Worm (Caenorhabditis elegans) whole organism, mixed stage, embryonic: ENCODE results near the gene F45B8.5.

Source experiments
- M03D4.4 ChIP-seq: sonication (generic microtip); optimal IDR thresholded peaks from 2 replicates; lab custom pipeline; 2017; ENCODE audit warnings: mild to moderate bottlenecking, missing genetic modification characterization, missing compliant biosample characterization
- bed-3 ChIP-seq: fragments of 200-800 bp; sonication (Bioruptor generic); optimal IDR thresholded peaks from 3 replicates; lab custom pipeline; 2018; ENCODE audit warnings: mild to moderate bottlenecking, missing genetic modification characterization, moderate library complexity, missing compliant biosample characterization
- blmp-1 ChIP-seq: fragments of 150-350 bp; optimal IDR thresholded peaks from 2 replicates; lab custom pipeline; 2014; ENCODE audit warnings: missing biosample characterization, missing genetic modification characterization
- ceh-39 ChIP-seq: fragments of 150-350 bp; optimal IDR thresholded peaks from 2 replicates; lab custom pipeline; 2014; ENCODE audit warnings: missing biosample characterization, missing genetic modification characterization
- ceh-43 ChIP-seq: fragments of 200-800 bp; sonication (Bioruptor generic); optimal IDR thresholded peaks from 2 replicates; lab custom pipeline; 2018; ENCODE audit warnings: mild to moderate bottlenecking, missing genetic modification characterization, moderate library complexity, missing compliant biosample characterization
- ceh-83 ChIP-seq: fragments of 200-800 bp; sonication (Bioruptor generic); optimal IDR thresholded peaks from 2 replicates; lab custom pipeline; 2018; ENCODE audit warnings: mild to moderate bottlenecking, missing genetic modification characterization, missing compliant biosample characterization
- ces-1 ChIP-seq: fragments of 150-350 bp; optimal IDR thresholded peaks from 2 replicates; lab custom pipeline; 2014; ENCODE audit warnings: missing biosample characterization, missing genetic modification reagents, missing genetic modification characterization
- drap-1 ChIP-seq: fragments of 200-800 bp; sonication (Bioruptor generic); optimal IDR thresholded peaks from 3 replicates; lab custom pipeline; 2018; ENCODE audit warnings: mild to moderate bottlenecking, missing genetic modification characterization, missing compliant biosample characterization
- elt-1 ChIP-seq: sonication (generic microtip); optimal IDR thresholded peaks from 2 replicates; lab custom pipeline; 2017; ENCODE audit warnings: missing genetic modification characterization, mild to moderate bottlenecking, missing compliant biosample characterization, antibody characterized with exemption, moderate library complexity, borderline replicate concordance; ENCODE audit not compliant: insufficient read depth
- elt-3 ChIP-seq: fragments of 150-350 bp; optimal IDR thresholded peaks from 2 replicates; lab custom pipeline; 2014; ENCODE audit warnings: missing biosample characterization, missing genetic modification characterization
- flh-1 ChIP-seq: fragments of 200-800 bp; sonication (Bioruptor generic); optimal IDR thresholded peaks from 2 replicates; lab custom pipeline; 2018; ENCODE audit warnings: mild to moderate bottlenecking, missing genetic modification characterization, moderate library complexity, missing compliant biosample characterization
- ham-2 ChIP-seq: fragments of 200-800 bp; sonication (Bioruptor generic); optimal IDR thresholded peaks from 2 replicates; lab custom pipeline; 2018; ENCODE audit warnings: mild to moderate bottlenecking, missing genetic modification characterization, missing compliant biosample characterization
- hlh-1 ChIP-seq: fragments of 150-350 bp; optimal IDR thresholded peaks from 2 replicates; lab custom pipeline; 2014; ENCODE audit warnings: missing biosample characterization, missing genetic modification reagents, missing genetic modification characterization
- lin-32 ChIP-seq: fragments of 200-800 bp; sonication (Bioruptor generic); optimal IDR thresholded peaks from 2 replicates; lab custom pipeline; 2018; ENCODE audit warnings: mild to moderate bottlenecking, missing genetic modification characterization, missing compliant biosample characterization
- lsy-2 ChIP-seq: fragments of 150-350 bp; optimal IDR thresholded peaks from 2 replicates; lab custom pipeline; 2014; ENCODE audit warnings: missing biosample characterization, missing genetic modification characterization
- mab-5 ChIP-seq: fragments of 150-350 bp; optimal IDR thresholded peaks from 2 replicates; lab custom pipeline; 2014; ENCODE audit warnings: missing biosample characterization, missing genetic modification characterization
- mep-1 ChIP-seq: fragments of 150-350 bp; optimal IDR thresholded peaks from 2 replicates; lab custom pipeline; 2017; ENCODE audit warnings: missing biosample characterization, missing genetic modification reagents, missing genetic modification characterization, inconsistent platforms
- mls-2 ChIP-seq: sonication (generic microtip); optimal IDR thresholded peaks from 2 replicates; lab custom pipeline; 2016; ENCODE audit warnings: mild to moderate bottlenecking, missing genetic modification characterization, moderate library complexity, missing compliant biosample characterization
- nhr-12 ChIP-seq: fragments of 150-350 bp; optimal IDR thresholded peaks from 2 replicates; lab custom pipeline; 2014; ENCODE audit warnings: missing biosample characterization, missing genetic modification characterization
- nhr-2 ChIP-seq: fragments of 150-350 bp; optimal IDR thresholded peaks from 2 replicates; lab custom pipeline; 2014; ENCODE audit warnings: missing biosample characterization, missing genetic modification characterization
- nhr-28 ChIP-seq: fragments of 150-350 bp; optimal IDR thresholded peaks from 2 replicates; lab custom pipeline; 2014; ENCODE audit warnings: missing biosample characterization, missing genetic modification characterization
- nhr-76 ChIP-seq: sonication (generic microtip); optimal IDR thresholded peaks from 2 replicates; lab custom pipeline; 2017; ENCODE audit warnings: missing biosample characterization, missing genetic modification characterization
- pha-4 ChIP-seq: fragments of 150-350 bp; optimal IDR thresholded peaks from 2 replicates; lab custom pipeline; 2018; ENCODE audit warnings: missing biosample characterization, missing genetic modification reagents, missing genetic modification characterization
- sem-2 ChIP-seq: fragments of 200-800 bp; sonication (Bioruptor generic); optimal IDR thresholded peaks from 2 replicates; lab custom pipeline; 2018; ENCODE audit warnings: mild to moderate bottlenecking, missing genetic modification characterization, missing compliant biosample characterization
- snpc-4 ChIP-seq: fragments of 150-350 bp; optimal IDR thresholded peaks from 2 replicates; lab custom pipeline; 2014; ENCODE audit warnings: missing biosample characterization, missing genetic modification characterization
- sptf-1 ChIP-seq: sonication (generic microtip); optimal IDR thresholded peaks from 2 replicates; lab custom pipeline; 2017; ENCODE audit warnings: mild to moderate bottlenecking, missing genetic modification characterization, moderate library complexity, missing compliant biosample characterization
- tbx-8 ChIP-seq: fragments of 200-800 bp; sonication (Bioruptor generic); optimal IDR thresholded peaks from 2 replicates; lab custom pipeline; 2018; ENCODE audit warnings: mild to moderate bottlenecking, missing genetic modification characterization, moderate library complexity, missing compliant biosample characterization
- unc-120 ChIP-seq: sonication (generic microtip); optimal IDR thresholded peaks from 2 replicates; lab custom pipeline; 2017; ENCODE audit warnings: missing genetic modification characterization, missing compliant biosample characterization; ENCODE audit not compliant: poor library complexity, severe bottlenecking
- unc-62 ChIP-seq: fragments of 150-350 bp; optimal IDR thresholded peaks from 2 replicates; lab custom pipeline; 2014; ENCODE audit warnings: missing biosample characterization, missing genetic modification reagents, missing genetic modification characterization
- zip-8 ChIP-seq: fragments of 150-350 bp; optimal IDR thresholded peaks from 2 replicates; lab custom pipeline; 2014; ENCODE audit warnings: missing biosample characterization, missing genetic modification characterization
- ztf-11 ChIP-seq: fragments of 150-350 bp; optimal IDR thresholded peaks from 2 replicates; lab custom pipeline; 2014; ENCODE audit warnings: missing biosample characterization, missing genetic modification characterization

The F45B8.5 gene

DNA sequence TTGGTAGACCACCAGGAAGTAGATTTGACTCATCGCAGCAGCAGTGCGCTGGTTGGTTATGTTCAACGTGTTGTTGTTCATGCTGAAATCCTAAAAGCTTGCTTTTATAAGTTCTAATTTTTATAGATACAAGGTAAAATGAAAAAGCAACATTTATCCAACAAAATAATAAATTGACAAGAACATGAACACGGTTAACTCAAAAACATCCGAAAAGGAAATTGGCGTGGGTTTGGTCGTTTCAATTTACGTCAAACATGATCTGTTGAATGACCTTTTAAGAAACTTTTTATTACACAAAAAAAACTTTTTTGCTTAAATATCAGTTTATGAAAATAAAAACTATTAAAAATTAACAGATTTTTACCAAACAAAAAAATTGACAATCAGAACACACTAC lies 37.0 kb upstream of the F45B8.5 start, which contains the start of gene ntr-2:
TSS of gene ntr-2 (minus strand) at position 101 of the 400 bp plus-strand sequence.
- TF ChIP-seq ceh-43, result no peak
- no peak for TF ChIP-seq lin-32 (GFP tag; lab: Kevin White, UChicago)
- no peak for TF ChIP-seq sptf-1 (tag; lab: Kevin White, UChicago)
- TF ChIP-seq drap-1 (GFP tag; lab: Kevin White, UChicago), result no peak
- TF ChIP-seq ces-1 (GFP tag; lab: Kevin White, UChicago), result no peak
- no peak for TF ChIP-seq nhr-76
- TF ChIP-seq ztf-11 (tag; lab: Kevin White, UChicago), result no peak
- TF ChIP-seq flh-1 (GFP tag; lab: Kevin White, UChicago), result no peak
- TF ChIP-seq snpc-4 (tag; lab: Kevin White, UChicago), result no peak
- no peak for TF ChIP-seq bed-3 (GFP tag; lab: Kevin White, UChicago)
- TF ChIP-seq mls-2 (tag; lab: Kevin White, UChicago), result no peak
- no peak for TF ChIP-seq nhr-2 (tag; lab: Kevin White, UChicago)
- no peak for TF ChIP-seq mab-5 (tag; lab: Kevin White, UChicago)
- no peak for TF ChIP-seq lsy-2 (tag; lab: Kevin White, UChicago)
- no peak for TF ChIP-seq ceh-83 (GFP tag; lab: Kevin White, UChicago)
- TF ChIP-seq nhr-28 (tag; lab: Kevin White, UChicago), result no peak
- TF ChIP-seq M03D4.4 (tag; lab: Kevin White, UChicago), result no peak
- no peak for TF ChIP-seq ceh-39 (tag; lab: Kevin White, UChicago)
- TF ChIP-seq ham-2 (GFP tag; lab: Kevin White, UChicago), result no peak
- no peak for TF ChIP-seq pha-4 (tag; lab: Kevin White, UChicago)

DNA sequence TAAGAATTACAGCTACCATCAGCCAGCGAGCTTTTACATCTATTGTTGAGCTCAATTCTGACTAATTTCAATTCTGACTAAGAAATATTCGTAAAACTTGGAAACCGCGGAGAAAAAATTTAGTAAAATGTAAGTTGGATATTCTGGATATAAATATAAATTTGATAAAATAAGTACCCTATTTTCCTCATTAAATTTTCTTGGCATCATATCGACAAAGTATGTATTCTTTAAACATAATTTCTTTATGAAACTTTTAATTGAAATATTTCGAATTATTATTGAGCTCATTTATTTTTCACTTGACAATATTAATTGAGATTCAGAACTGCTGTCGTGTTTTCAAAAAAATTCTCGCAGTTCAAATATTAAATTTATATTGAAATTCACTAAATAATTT lies 36.3 kb upstream of the F45B8.5 start:
- TF ChIP-seq blmp-1 (tag; lab: Kevin White, UChicago), result no peak
- no peak for TF ChIP-seq elt-3 (tag; lab: Kevin White, UChicago)
- no peak for TF ChIP-seq pha-4 (tag; lab: Kevin White, UChicago)
- no peak for TF ChIP-seq elt-1 (tag; lab: Kevin White, UChicago)
- no peak for TF ChIP-seq nhr-28 (tag; lab: Kevin White, UChicago)
- TF ChIP-seq ceh-83 (GFP tag; lab: Kevin White, UChicago), result no peak
- TF ChIP-seq, all 35 proteins: peak for 0

DNA sequence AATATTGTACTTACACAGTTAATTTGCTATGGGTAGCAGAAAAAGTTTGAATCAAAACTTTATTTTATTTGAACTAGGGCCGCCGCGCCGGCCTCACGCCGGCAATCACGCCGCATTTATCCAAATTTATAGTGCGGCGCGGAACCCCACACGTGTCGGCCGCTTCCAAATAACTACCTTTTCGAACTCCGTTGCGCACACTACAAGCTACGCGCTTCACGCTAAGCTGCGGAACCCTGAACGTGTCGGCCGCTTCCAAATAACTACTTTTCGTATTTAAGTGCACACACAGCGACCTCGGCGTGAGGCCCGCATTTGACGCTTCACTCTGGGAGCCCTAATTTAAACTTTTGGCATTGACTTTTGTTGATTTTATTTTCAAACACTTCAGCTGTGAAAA lies 34.4 kb upstream of the F45B8.5 start:
- TF ChIP-seq ham-2 (GFP tag; lab: Kevin White, UChicago), result no peak
- TF ChIP-seq drap-1 (GFP tag; lab: Kevin White, UChicago), result no peak

DNA sequence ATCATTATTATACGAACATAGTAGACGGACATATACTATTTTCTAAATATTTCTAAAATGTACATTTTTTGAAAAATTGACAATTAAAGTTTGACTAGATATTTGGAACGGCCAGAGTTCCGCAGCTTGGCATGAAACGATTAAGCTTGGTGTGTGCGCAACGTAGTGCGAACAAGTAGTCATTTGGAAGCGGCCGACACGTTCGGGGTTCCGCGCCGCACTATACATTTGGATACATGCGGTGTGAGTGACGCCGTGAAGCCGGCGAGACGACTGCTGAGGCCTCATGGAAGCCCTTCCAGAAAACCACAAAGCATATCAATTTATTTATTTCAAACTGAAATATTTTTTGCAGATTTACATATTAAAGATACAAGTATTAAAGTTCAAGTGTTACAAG lies 27.7 kb upstream of the F45B8.5 start:
- TF ChIP-seq hlh-1 (tag; lab: Kevin White, UChicago), result no peak
- no peak for TF ChIP-seq unc-62 (GFP tag; lab: Kevin White, UChicago)
- TF ChIP-seq tbx-8 (GFP tag; lab: Kevin White, UChicago), result no peak
- TF ChIP-seq mab-5 (tag; lab: Kevin White, UChicago), result no peak
- TF ChIP-seq nhr-28 (tag; lab: Kevin White, UChicago), result no peak
- TF ChIP-seq lin-32 (GFP tag; lab: Kevin White, UChicago), result no peak
- no peak for TF ChIP-seq mep-1

DNA sequence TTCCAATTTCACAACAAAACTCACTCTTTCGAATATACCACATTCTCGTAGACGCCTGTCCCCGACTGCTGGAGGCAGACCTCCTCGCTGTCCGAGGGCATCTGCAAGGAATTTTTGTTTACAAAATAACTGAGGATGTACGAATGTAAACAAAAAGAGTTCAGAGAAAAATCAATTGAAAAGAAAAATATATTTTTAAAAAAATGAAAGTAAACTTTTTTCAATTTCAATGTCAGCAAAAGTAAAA lies 19.7 kb upstream of the F45B8.5 start, which contains the start of gene mrp-5:
TSS of gene mrp-5 (minus strand) at position 101 of the 247 bp plus-strand sequence.
- TF ChIP-seq ztf-11 (tag; lab: Kevin White, UChicago), result no peak
- no peak for TF ChIP-seq blmp-1 (tag; lab: Kevin White, UChicago)
- TF ChIP-seq hlh-1 (tag; lab: Kevin White, UChicago), result no peak
- TF ChIP-seq nhr-76, result no peak
- TF ChIP-seq nhr-12 (tag; lab: Kevin White, UChicago), result no peak
- no peak for TF ChIP-seq snpc-4 (tag; lab: Kevin White, UChicago)
- TF ChIP-seq lsy-2 (tag; lab: Kevin White, UChicago), result no peak
- TF ChIP-seq mls-2 (tag; lab: Kevin White, UChicago), result no peak
- no peak for TF ChIP-seq pha-4 (tag; lab: Kevin White, UChicago)
- TF ChIP-seq mab-5 (tag; lab: Kevin White, UChicago), result no peak
- no peak for TF ChIP-seq lin-32 (GFP tag; lab: Kevin White, UChicago)
- TF ChIP-seq sem-2 (GFP tag; lab: Kevin White, UChicago), result no peak
- no peak for TF ChIP-seq unc-120
- no peak for TF ChIP-seq zip-8 (tag; lab: Kevin White, UChicago)
- TF ChIP-seq, all 35 proteins: peak for 0
